Worm (Caenorhabditis elegans) whole organism, L4/young adult: ENCODE measurements around the gene T24H10.5.

Experiments used
- W03F9.2 ChIP-seq: fragments of 150-350 bp; optimal IDR thresholded peaks from 2 replicates; lab custom pipeline; 2014; ENCODE audit warnings: missing biosample characterization, missing genetic modification characterization
- dao-5 ChIP-seq: sonication (generic microtip); optimal IDR thresholded peaks from 2 replicates; lab custom pipeline; 2016; ENCODE audit warnings: missing genotype, missing genetic modification characterization, moderate library complexity, missing compliant biosample characterization
- him-1 ChIP-seq: sonication (generic microtip); optimal IDR thresholded peaks from 2 replicates; lab custom pipeline; 2016; ENCODE audit warnings: missing genotype, missing genetic modification reagents, missing genetic modification characterization, missing compliant biosample characterization

ce11 chrII:9054604-9055003 is 46.3 kb upstream of the T24H10.5 start, which contains the start of gene chmp-7:
- TF ChIP-seq dao-5 (tag; lab: Kevin White, UChicago): no peak
- no peak for TF ChIP-seq W03F9.2 (tag; lab: Kevin White, UChicago)
- peak; percentile 62 for TF ChIP-seq him-1 (tag; lab: Kevin White, UChicago)
